Worm (Caenorhabditis elegans) whole organism, L4 larva: ENCODE measurements around the gene ncx-7.

ENCODE experiments used
- D1046.2 ChIP-seq: fragments of 200-800 bp; sonication (Bioruptor generic); IDR thresholded peaks from 2 replicates; pipeline ENCODE4 v1.3.6; 2022; ENCODE audit warnings: missing genetic modification characterization, missing compliant biosample characterization
- F10B5.3 ChIP-seq: sonication (generic microtip); optimal IDR thresholded peaks from 2 replicates; lab custom pipeline; 2016; ENCODE audit warnings: mild to moderate bottlenecking, missing genetic modification characterization, missing compliant biosample characterization
- T20F7.1 ChIP-seq: fragments of 200-800 bp; sonication (Bioruptor generic); optimal IDR thresholded peaks from 2 replicates; lab custom pipeline; 2018; ENCODE audit warnings: mild to moderate bottlenecking, missing genetic modification characterization, missing compliant biosample characterization
- T26A8.4 ChIP-seq: fragments of 200-800 bp; sonication (Bioruptor generic); IDR thresholded peaks from 2 replicates; pipeline ENCODE4 v1.3.6; 2022; ENCODE audit warnings: missing genetic modification characterization, missing compliant biosample characterization
- Y105C5A.15 ChIP-seq: fragments of 200-800 bp; sonication (Bioruptor generic); IDR thresholded peaks from 2 replicates; pipeline ENCODE4 v1.3.6; 2022; ENCODE audit warnings: missing genetic modification characterization, missing compliant biosample characterization
- Y5F2A.4 ChIP-seq: fragments of 200-800 bp; sonication (Bioruptor generic); optimal IDR thresholded peaks from 2 replicates; lab custom pipeline; 2018; ENCODE audit warnings: mild to moderate bottlenecking, missing genetic modification characterization, missing compliant biosample characterization
- ZK546.5 ChIP-seq, 2 experiments: sonication (generic microtip); optimal IDR thresholded peaks; 2 replicates each; lab custom pipeline; 2017; ENCODE audit warnings: missing biosample characterization in 2 of 2, missing genetic modification characterization in 2 of 2
- aly-2 ChIP-seq: sonication (generic microtip); optimal IDR thresholded peaks from 2 replicates; lab custom pipeline; 2018; ENCODE audit warnings: missing biosample characterization, missing genetic modification characterization
- ama-1 ChIP-seq: fragments of 150-350 bp; optimal IDR thresholded peaks from 2 replicates; lab custom pipeline; 2014; ENCODE audit warnings: inconsistent platforms, mixed read lengths
- ceh-28 ChIP-seq: fragments of 150-350 bp; optimal IDR thresholded peaks from 2 replicates; lab custom pipeline; 2014; ENCODE audit warnings: missing biosample characterization, missing genetic modification reagents, missing genetic modification characterization
- ceh-32 ChIP-seq: sonication (generic microtip); optimal IDR thresholded peaks from 2 replicates; lab custom pipeline; 2016; ENCODE audit warnings: mild to moderate bottlenecking, missing genetic modification characterization, missing compliant biosample characterization; ENCODE audit not compliant: poor library complexity
- ceh-62 ChIP-seq: sonication (generic microtip); optimal IDR thresholded peaks from 2 replicates; lab custom pipeline; 2017; ENCODE audit warnings: missing biosample characterization, missing genetic modification characterization
- daf-12 ChIP-seq: fragments of 150-350 bp; optimal IDR thresholded peaks from 2 replicates; lab custom pipeline; 2014; ENCODE audit warnings: missing biosample characterization, missing genetic modification reagents, missing genetic modification characterization
- daf-16 ChIP-seq, 3 experiments: sonication (generic microtip); optimal IDR thresholded peaks; 2 replicates each; lab custom pipeline; 2016 to 2017; ENCODE audit warnings: missing genetic modification characterization in 3 of 3, missing genetic modification reagents in 3 of 3, mild to moderate bottlenecking in 2 of 3, missing compliant biosample characterization in 2 of 3, missing biosample characterization in 1 of 3, moderate library complexity in 1 of 3
- daf-8 ChIP-seq: fragments of 200-800 bp; sonication (Bioruptor generic); IDR thresholded peaks from 2 replicates; pipeline ENCODE4 v1.3.6; 2022; ENCODE audit warnings: missing genetic modification characterization, missing compliant biosample characterization
- dmd-6 ChIP-seq: fragments of 200-800 bp; sonication (Bioruptor generic); IDR thresholded peaks from 2 replicates; pipeline ENCODE4 v1.3.6; 2022; ENCODE audit warnings: missing genetic modification reagents, missing genetic modification characterization, missing compliant biosample characterization
- dmd-9 ChIP-seq: fragments of 200-800 bp; sonication (Bioruptor generic); IDR thresholded peaks from 2 replicates; pipeline ENCODE4 v1.3.6; 2022; ENCODE audit warnings: missing genetic modification reagents, missing genetic modification characterization, missing compliant biosample characterization
- duxl-1 ChIP-seq: sonication (generic microtip); optimal IDR thresholded peaks from 2 replicates; lab custom pipeline; 2016; ENCODE audit warnings: mild to moderate bottlenecking, missing genetic modification characterization, moderate library complexity, missing compliant biosample characterization; ENCODE audit not compliant: poor library complexity
- dve-1 ChIP-seq: sonication (generic microtip); optimal IDR thresholded peaks from 2 replicates; lab custom pipeline; 2017; ENCODE audit warnings: antibody characterized with exemption, mild to moderate bottlenecking, missing genetic modification characterization, missing compliant biosample characterization; ENCODE audit not compliant: insufficient read depth
- gei-8 ChIP-seq: fragments of 200-800 bp; sonication (Bioruptor generic); optimal IDR thresholded peaks from 2 replicates; lab custom pipeline; 2018; ENCODE audit warnings: mild to moderate bottlenecking, missing genetic modification characterization, missing compliant biosample characterization
- hif-1 ChIP-seq, 2 experiments: sonication (generic microtip); optimal IDR thresholded peaks; 2 replicates each; lab custom pipeline; 2016 to 2017; ENCODE audit warnings: missing compliant biosample characterization in 2 of 2, missing genetic modification characterization in 2 of 2, missing genetic modification reagents in 2 of 2, missing genotype in 2 of 2, mild to moderate bottlenecking in 1 of 2
- hlh-11 ChIP-seq: fragments of 200-800 bp; sonication (Bioruptor generic); optimal IDR thresholded peaks from 2 replicates; lab custom pipeline; 2018; ENCODE audit warnings: mild to moderate bottlenecking, missing genetic modification characterization, missing compliant biosample characterization
- hlh-30 ChIP-seq: sonication (generic microtip); optimal IDR thresholded peaks from 2 replicates; lab custom pipeline; 2017; ENCODE audit warnings: antibody characterized with exemption, mild to moderate bottlenecking, missing genetic modification characterization, missing compliant biosample characterization; ENCODE audit not compliant: insufficient read depth
- hmg-1.1 ChIP-seq: fragments of 200-800 bp; sonication (Bioruptor generic); IDR thresholded peaks from 2 replicates; pipeline ENCODE4 v1.3.6; 2022; ENCODE audit warnings: missing genetic modification reagents, missing genetic modification characterization, missing compliant biosample characterization
- jun-1 ChIP-seq: fragments of 150-350 bp; optimal IDR thresholded peaks from 2 replicates; lab custom pipeline; 2014; ENCODE audit warnings: missing biosample characterization, missing genetic modification reagents, missing genetic modification characterization
- lir-3 ChIP-seq: sonication (generic microtip); optimal IDR thresholded peaks from 2 replicates; lab custom pipeline; 2016; ENCODE audit warnings: mild to moderate bottlenecking, missing genetic modification characterization, missing compliant biosample characterization
- lsy-2 ChIP-seq, 2 experiments: fragments of 150-350 bp in 1 of 2; sonication (generic microtip) in 1 of 2; optimal IDR thresholded peaks; 2 replicates each; lab custom pipeline; 2014 to 2017; ENCODE audit warnings: missing biosample characterization in 2 of 2, missing genetic modification characterization in 2 of 2
- madf-5 ChIP-seq, 2 experiments: fragments of 200-800 bp; sonication (Bioruptor generic); IDR thresholded peaks; 2 replicates each; pipeline ENCODE4 v1.3.6; 2022; ENCODE audit warnings: missing compliant biosample characterization in 2 of 2, missing genetic modification characterization in 2 of 2
- mes-2 ChIP-seq: sonication (generic microtip); optimal IDR thresholded peaks from 2 replicates; lab custom pipeline; 2016; ENCODE audit warnings: missing genotype, mild to moderate bottlenecking, missing genetic modification characterization, missing compliant biosample characterization; ENCODE audit not compliant: poor library complexity, severe bottlenecking
- nhr-10 ChIP-seq: fragments of 150-350 bp; optimal IDR thresholded peaks from 2 replicates; lab custom pipeline; 2014; ENCODE audit warnings: missing biosample characterization, missing genetic modification characterization
- nhr-25 ChIP-seq: sonication (generic microtip); optimal IDR thresholded peaks from 2 replicates; lab custom pipeline; 2017; ENCODE audit warnings: missing genetic modification characterization, mild to moderate bottlenecking, missing compliant biosample characterization, antibody characterized with exemption, moderate library complexity, borderline replicate concordance; ENCODE audit not compliant: insufficient read depth
- nhr-28 ChIP-seq: fragments of 150-350 bp; optimal IDR thresholded peaks from 2 replicates; lab custom pipeline; 2014; ENCODE audit warnings: missing biosample characterization, missing genetic modification characterization
- nhr-41 ChIP-seq: fragments of 200-800 bp; sonication (Bioruptor generic); IDR thresholded peaks from 2 replicates; pipeline ENCODE4 v1.3.6; 2022; ENCODE audit warnings: missing genetic modification reagents, missing genetic modification characterization, missing compliant biosample characterization
- nhr-6 ChIP-seq: fragments of 150-350 bp; optimal IDR thresholded peaks from 2 replicates; lab custom pipeline; 2014; ENCODE audit warnings: missing biosample characterization, missing genetic modification characterization
- php-3 ChIP-seq: fragments of 200-800 bp; sonication (Bioruptor generic); IDR thresholded peaks from 2 replicates; pipeline ENCODE4 v1.3.6; 2022; ENCODE audit warnings: missing genetic modification reagents, missing genetic modification characterization, missing compliant biosample characterization
- pqm-1 ChIP-seq: sonication (generic microtip); optimal IDR thresholded peaks from 2 replicates; lab custom pipeline; 2017; ENCODE audit warnings: missing biosample characterization, missing genetic modification characterization
- set-16 ChIP-seq: fragments of 200-800 bp; sonication (Bioruptor generic); IDR thresholded peaks from 2 replicates; pipeline ENCODE4 v1.3.6; 2022; ENCODE audit warnings: missing genetic modification reagents, missing genetic modification characterization, missing compliant biosample characterization
- snpc-4 ChIP-seq: fragments of 150-350 bp; optimal IDR thresholded peaks from 2 replicates; lab custom pipeline; 2014; ENCODE audit warnings: missing biosample characterization, missing genetic modification characterization
- spr-1 ChIP-seq: sonication (generic microtip); optimal IDR thresholded peaks from 2 replicates; lab custom pipeline; 2016; ENCODE audit warnings: mild to moderate bottlenecking, missing genetic modification characterization, missing compliant biosample characterization
- spr-3 ChIP-seq: fragments of 200-800 bp; sonication (Bioruptor generic); optimal IDR thresholded peaks from 2 replicates; lab custom pipeline; 2018; ENCODE audit warnings: mild to moderate bottlenecking, missing genetic modification characterization, missing compliant biosample characterization
- tra-1 ChIP-seq: fragments of 200-800 bp; sonication (Bioruptor generic); IDR thresholded peaks from 2 replicates; pipeline ENCODE4 v1.3.6; 2022; ENCODE audit warnings: missing genetic modification reagents, missing genetic modification characterization, missing compliant biosample characterization
- unc-62 ChIP-seq, 3 experiments: fragments of 150-350 bp in 1 of 3; sonication (generic microtip); optimal IDR thresholded peaks in 2 of 3; peaks in 1 of 3; 1 replicate in 1 of 3; 2 replicates in 2 of 3; lab custom pipeline; 2014 to 2017; ENCODE audit warnings: missing biosample characterization in 3 of 3, missing genetic modification characterization in 3 of 3, missing genetic modification reagents in 3 of 3, missing genotype in 1 of 3
- vab-7 ChIP-seq: fragments of 200-800 bp; sonication (Bioruptor generic); IDR thresholded peaks from 2 replicates; pipeline ENCODE4 v1.3.6; 2022; ENCODE audit warnings: missing genetic modification reagents, missing genetic modification characterization, missing compliant biosample characterization
- zfp-2 ChIP-seq: sonication (generic microtip); optimal IDR thresholded peaks from 2 replicates; lab custom pipeline; 2016; ENCODE audit warnings: mild to moderate bottlenecking, missing genetic modification characterization, missing compliant biosample characterization
- zfp-3 ChIP-seq: fragments of 200-800 bp; sonication (Bioruptor generic); conservative IDR thresholded peaks from 2 replicates; pipeline ENCODE4 v1.3.6; 2022; ENCODE audit warnings: missing genetic modification reagents, missing genetic modification characterization, missing compliant biosample characterization
- ztf-7 ChIP-seq: fragments of 150-350 bp; optimal IDR thresholded peaks from 2 replicates; lab custom pipeline; 2014; ENCODE audit warnings: missing biosample characterization, missing genetic modification characterization

Gene ncx-7

ce11 chrIII:9717243-9717642 is 2.8 kb downstream of the ncx-7 start (continued):
- TF ChIP-seq ceh-62 (tag; lab: Kevin White, UChicago) (no peak), mes-2 (peak; percentile 89), hlh-30 (tag; lab: Kevin White, UChicago) (peak; percentile 68), aly-2 (tag; lab: Kevin White, UChicago) (no peak), hif-1 (tag; optimal IDR thresholded peaks at IDR 0.05; lab: Kevin White, UChicago) (peak in 1 of 2 experiments; percentile 8), ztf-7 (tag; lab: Kevin White, UChicago) (peak; percentile 33), Y5F2A.4 (no peak), F10B5.3 (tag; lab: Kevin White, UChicago) (peak; percentile 64), dmd-9 (GFP tag; lab: Robert Waterston, UW) (no peak), nhr-41 (GFP tag; lab: Robert Waterston, UW) (no peak), ceh-32 (no peak), zfp-3 (GFP tag; lab: Robert Waterston, UW) (no peak)

DNA sequence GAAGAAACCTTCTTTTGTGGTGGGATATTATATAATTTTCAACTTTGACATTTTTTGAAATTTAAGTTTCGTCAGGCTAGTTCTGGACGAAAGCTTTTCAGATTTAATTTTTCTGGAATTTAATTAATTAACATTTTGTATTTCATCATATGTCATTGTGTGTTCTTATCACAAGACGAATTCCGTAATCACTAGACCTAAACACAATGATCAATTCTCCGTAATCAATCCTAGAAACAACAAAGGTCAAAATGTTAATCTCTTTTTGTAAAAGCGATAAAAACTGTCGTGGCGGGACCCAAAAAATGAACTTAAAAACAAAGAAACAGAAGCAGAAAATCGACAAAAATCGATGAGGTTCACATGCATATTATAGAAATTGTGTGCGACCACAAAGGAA is 5.4 kb downstream of the ncx-7 start:
- TF ChIP-seq dve-1 (tag; lab: Kevin White, UChicago) (peak; percentile 73), daf-12 (tag; lab: Kevin White, UChicago) (no peak), D1046.2 (GFP tag; lab: Robert Waterston, UW) (no peak), ztf-7 (tag; lab: Kevin White, UChicago) (peak; percentile 61), lir-3 (tag; lab: Kevin White, UChicago) (no peak), nhr-28 (tag; lab: Kevin White, UChicago) (peak; percentile 49), ama-1 (no peak), daf-16 (GFP tag; optimal IDR thresholded peaks at IDR 0.05; lab: Kevin White, UChicago) (no peak), daf-16 (tag; optimal IDR thresholded peaks at IDR 0.05; lab: Kevin White, UChicago) (peak; percentile 53), dmd-6 (GFP tag; lab: Robert Waterston, UW) (peak; percentile 62), T26A8.4 (GFP tag; lab: Robert Waterston, UW) (no peak), pqm-1 (tag; lab: Kevin White, UChicago) (peak; percentile 13), set-16 (GFP tag; lab: Robert Waterston, UW) (no peak), lsy-2 (tag; optimal IDR thresholded peaks at IDR 0.05; lab: Kevin White, UChicago) (peak in 1 of 2 experiments; percentile 16), nhr-10 (tag; lab: Kevin White, UChicago) (no peak), gei-8 (GFP tag; lab: Kevin White, UChicago) (no peak)

DNA sequence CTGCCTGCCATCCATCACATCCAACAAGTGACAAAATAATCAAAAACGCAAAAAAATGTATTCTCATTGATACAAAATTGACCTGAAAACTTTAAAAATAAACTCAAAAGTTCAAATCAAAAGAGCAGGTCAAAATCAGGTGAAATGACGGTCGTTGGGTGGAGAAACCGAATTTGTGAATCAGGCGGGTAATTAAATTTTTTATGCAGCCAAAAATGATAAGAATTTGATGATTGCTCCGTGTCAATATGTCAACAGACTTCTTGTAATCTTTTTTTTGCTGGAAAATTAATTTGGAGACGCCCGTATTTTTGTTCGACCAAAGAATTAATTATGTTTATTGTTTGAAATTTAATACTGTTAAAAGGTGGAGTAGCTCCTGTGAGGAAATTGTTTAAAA is 6.2 kb downstream of the ncx-7 start, which contains the start of gene ncx-6:
TSS of gene ncx-6 (minus strand) at position 88 of the 400 bp plus-strand sequence.
- TF ChIP-seq ZK546.5 (tag; optimal IDR thresholded peaks at IDR 0.05; lab: Kevin White, UChicago) (no peak), Y105C5A.15 (GFP tag; lab: Robert Waterston, UW) (no peak), duxl-1 (tag; lab: Kevin White, UChicago) (no peak), zfp-3 (GFP tag; lab: Robert Waterston, UW) (no peak), daf-16 (GFP tag; optimal IDR thresholded peaks at IDR 0.05; lab: Kevin White, UChicago) (no peak), daf-16 (tag; optimal IDR thresholded peaks at IDR 0.05; lab: Kevin White, UChicago) (peak; percentile 83), nhr-25 (no peak), jun-1 (tag; lab: Kevin White, UChicago) (no peak), dve-1 (tag; lab: Kevin White, UChicago) (peak; percentile 63), zfp-2 (tag; lab: Kevin White, UChicago) (no peak), tra-1 (GFP tag; lab: Robert Waterston, UW) (no peak), ztf-7 (tag; lab: Kevin White, UChicago) (no peak), madf-5 (GFP tag; IDR thresholded peaks at IDR 0.05; lab: Robert Waterston, UW) (no peak), unc-62 (GFP tag; optimal IDR thresholded peaks at IDR 0.05 in 1 of 2; lab: Kevin White, UChicago) (no peak), unc-62 (tag; optimal IDR thresholded peaks at IDR 0.05; lab: Kevin White, UChicago) (no peak), daf-8 (GFP tag; lab: Robert Waterston, UW) (no peak), hmg-1.1 (no peak), vab-7 (no peak), ceh-28 (tag; lab: Kevin White, UChicago) (no peak), php-3 (GFP tag; lab: Robert Waterston, UW) (peak; percentile 73), ceh-62 (tag; lab: Kevin White, UChicago) (no peak), snpc-4 (tag; lab: Kevin White, UChicago) (no peak), hlh-11 (peak; percentile 2), nhr-6 (tag; lab: Kevin White, UChicago) (no peak), T20F7.1 (GFP tag; lab: Kevin White, UChicago) (no peak), spr-1 (tag; lab: Kevin White, UChicago) (no peak), spr-3 (GFP tag; lab: Kevin White, UChicago) (no peak)
